Worm (Caenorhabditis elegans) whole organism, mixed stage, embryonic: ENCODE data around the gene Y17G7B.3.

Experiments used
- M03D4.4 ChIP-seq: sonication (generic microtip); optimal IDR thresholded peaks from 2 replicates; lab custom pipeline; 2017; ENCODE audit warnings: mild to moderate bottlenecking, missing genetic modification characterization, missing compliant biosample characterization
- bed-3 ChIP-seq: fragments of 200-800 bp; sonication (Bioruptor generic); optimal IDR thresholded peaks from 3 replicates; lab custom pipeline; 2018; ENCODE audit warnings: mild to moderate bottlenecking, missing genetic modification characterization, moderate library complexity, missing compliant biosample characterization
- blmp-1 ChIP-seq: fragments of 150-350 bp; optimal IDR thresholded peaks from 2 replicates; lab custom pipeline; 2014; ENCODE audit warnings: missing biosample characterization, missing genetic modification characterization
- ceh-39 ChIP-seq: fragments of 150-350 bp; optimal IDR thresholded peaks from 2 replicates; lab custom pipeline; 2014; ENCODE audit warnings: missing biosample characterization, missing genetic modification characterization
- ceh-43 ChIP-seq: fragments of 200-800 bp; sonication (Bioruptor generic); optimal IDR thresholded peaks from 2 replicates; lab custom pipeline; 2018; ENCODE audit warnings: mild to moderate bottlenecking, missing genetic modification characterization, moderate library complexity, missing compliant biosample characterization
- ceh-83 ChIP-seq: fragments of 200-800 bp; sonication (Bioruptor generic); optimal IDR thresholded peaks from 2 replicates; lab custom pipeline; 2018; ENCODE audit warnings: mild to moderate bottlenecking, missing genetic modification characterization, missing compliant biosample characterization
- cnd-1 ChIP-seq: fragments of 200-800 bp; sonication (Bioruptor generic); optimal IDR thresholded peaks from 2 replicates; lab custom pipeline; 2018; ENCODE audit warnings: mild to moderate bottlenecking, missing genetic modification characterization, missing compliant biosample characterization
- drap-1 ChIP-seq: fragments of 200-800 bp; sonication (Bioruptor generic); optimal IDR thresholded peaks from 3 replicates; lab custom pipeline; 2018; ENCODE audit warnings: mild to moderate bottlenecking, missing genetic modification characterization, missing compliant biosample characterization
- elt-1 ChIP-seq: sonication (generic microtip); optimal IDR thresholded peaks from 2 replicates; lab custom pipeline; 2017; ENCODE audit warnings: missing genetic modification characterization, mild to moderate bottlenecking, missing compliant biosample characterization, antibody characterized with exemption, moderate library complexity, borderline replicate concordance; ENCODE audit not compliant: insufficient read depth
- elt-3 ChIP-seq: fragments of 150-350 bp; optimal IDR thresholded peaks from 2 replicates; lab custom pipeline; 2014; ENCODE audit warnings: missing biosample characterization, missing genetic modification characterization
- flh-1 ChIP-seq: fragments of 200-800 bp; sonication (Bioruptor generic); optimal IDR thresholded peaks from 2 replicates; lab custom pipeline; 2018; ENCODE audit warnings: mild to moderate bottlenecking, missing genetic modification characterization, moderate library complexity, missing compliant biosample characterization
- ham-2 ChIP-seq: fragments of 200-800 bp; sonication (Bioruptor generic); optimal IDR thresholded peaks from 2 replicates; lab custom pipeline; 2018; ENCODE audit warnings: mild to moderate bottlenecking, missing genetic modification characterization, missing compliant biosample characterization
- hlh-1 ChIP-seq: fragments of 150-350 bp; optimal IDR thresholded peaks from 2 replicates; lab custom pipeline; 2014; ENCODE audit warnings: missing biosample characterization, missing genetic modification reagents, missing genetic modification characterization
- lin-13 ChIP-seq: fragments of 150-350 bp; optimal IDR thresholded peaks from 2 replicates; lab custom pipeline; 2014; ENCODE audit warnings: missing biosample characterization, missing genetic modification characterization
- lin-32 ChIP-seq: fragments of 200-800 bp; sonication (Bioruptor generic); optimal IDR thresholded peaks from 2 replicates; lab custom pipeline; 2018; ENCODE audit warnings: mild to moderate bottlenecking, missing genetic modification characterization, missing compliant biosample characterization
- lsy-2 ChIP-seq: fragments of 150-350 bp; optimal IDR thresholded peaks from 2 replicates; lab custom pipeline; 2014; ENCODE audit warnings: missing biosample characterization, missing genetic modification characterization
- mab-5 ChIP-seq: fragments of 150-350 bp; optimal IDR thresholded peaks from 2 replicates; lab custom pipeline; 2014; ENCODE audit warnings: missing biosample characterization, missing genetic modification characterization
- mep-1 ChIP-seq: fragments of 150-350 bp; optimal IDR thresholded peaks from 2 replicates; lab custom pipeline; 2017; ENCODE audit warnings: missing biosample characterization, missing genetic modification reagents, missing genetic modification characterization, inconsistent platforms
- mls-2 ChIP-seq: sonication (generic microtip); optimal IDR thresholded peaks from 2 replicates; lab custom pipeline; 2016; ENCODE audit warnings: mild to moderate bottlenecking, missing genetic modification characterization, moderate library complexity, missing compliant biosample characterization
- nhr-12 ChIP-seq: fragments of 150-350 bp; optimal IDR thresholded peaks from 2 replicates; lab custom pipeline; 2014; ENCODE audit warnings: missing biosample characterization, missing genetic modification characterization
- nhr-2 ChIP-seq: fragments of 150-350 bp; optimal IDR thresholded peaks from 2 replicates; lab custom pipeline; 2014; ENCODE audit warnings: missing biosample characterization, missing genetic modification characterization
- nhr-76 ChIP-seq: sonication (generic microtip); optimal IDR thresholded peaks from 2 replicates; lab custom pipeline; 2017; ENCODE audit warnings: missing biosample characterization, missing genetic modification characterization
- sem-2 ChIP-seq: fragments of 200-800 bp; sonication (Bioruptor generic); optimal IDR thresholded peaks from 2 replicates; lab custom pipeline; 2018; ENCODE audit warnings: mild to moderate bottlenecking, missing genetic modification characterization, missing compliant biosample characterization
- snpc-4 ChIP-seq: fragments of 150-350 bp; optimal IDR thresholded peaks from 2 replicates; lab custom pipeline; 2014; ENCODE audit warnings: missing biosample characterization, missing genetic modification characterization
- sptf-1 ChIP-seq: sonication (generic microtip); optimal IDR thresholded peaks from 2 replicates; lab custom pipeline; 2017; ENCODE audit warnings: mild to moderate bottlenecking, missing genetic modification characterization, moderate library complexity, missing compliant biosample characterization
- unc-120 ChIP-seq: sonication (generic microtip); optimal IDR thresholded peaks from 2 replicates; lab custom pipeline; 2017; ENCODE audit warnings: missing genetic modification characterization, missing compliant biosample characterization; ENCODE audit not compliant: poor library complexity, severe bottlenecking
- unc-62 ChIP-seq: fragments of 150-350 bp; optimal IDR thresholded peaks from 2 replicates; lab custom pipeline; 2014; ENCODE audit warnings: missing biosample characterization, missing genetic modification reagents, missing genetic modification characterization
- zip-8 ChIP-seq: fragments of 150-350 bp; optimal IDR thresholded peaks from 2 replicates; lab custom pipeline; 2014; ENCODE audit warnings: missing biosample characterization, missing genetic modification characterization

Gene Y17G7B.3

DNA sequence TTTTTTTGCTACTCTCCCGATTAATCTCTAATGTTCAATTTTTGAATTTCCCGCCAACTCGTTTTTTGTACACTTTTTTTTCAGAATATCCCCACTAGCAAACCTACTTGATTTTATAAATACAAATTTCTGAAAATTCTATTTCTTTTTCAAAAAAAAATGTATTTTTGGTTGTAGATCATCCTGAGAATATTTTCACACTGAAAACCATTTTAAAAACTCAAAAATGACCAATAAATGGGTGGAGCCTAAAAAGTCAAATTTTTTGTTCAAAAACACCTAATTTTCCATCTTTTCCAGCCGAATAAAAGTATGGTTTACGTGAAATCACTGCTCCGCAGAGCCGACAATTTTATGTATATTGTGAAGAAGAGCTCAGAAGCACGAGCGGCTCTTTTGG lies at the start of gene Y17G7B.3:
Y17G7B.3 (plus strand) TSS at position 301 of the 400 bp plus-strand sequence.
- TF ChIP-seq lsy-2 (tag; lab: Kevin White, UChicago) (no peak), ham-2 (GFP tag; lab: Kevin White, UChicago) (no peak), lin-32 (GFP tag; lab: Kevin White, UChicago) (no peak), blmp-1 (tag; lab: Kevin White, UChicago) (no peak), hlh-1 (tag; lab: Kevin White, UChicago) (no peak), ceh-43 (GFP tag; lab: Kevin White, UChicago) (no peak), flh-1 (GFP tag; lab: Kevin White, UChicago) (no peak), sem-2 (GFP tag; lab: Kevin White, UChicago) (no peak), elt-1 (no peak), M03D4.4 (tag; lab: Kevin White, UChicago) (no peak), mab-5 (no peak), ceh-83 (GFP tag; lab: Kevin White, UChicago) (no peak), ceh-39 (no peak), nhr-12 (tag; lab: Kevin White, UChicago) (no peak)

DNA sequence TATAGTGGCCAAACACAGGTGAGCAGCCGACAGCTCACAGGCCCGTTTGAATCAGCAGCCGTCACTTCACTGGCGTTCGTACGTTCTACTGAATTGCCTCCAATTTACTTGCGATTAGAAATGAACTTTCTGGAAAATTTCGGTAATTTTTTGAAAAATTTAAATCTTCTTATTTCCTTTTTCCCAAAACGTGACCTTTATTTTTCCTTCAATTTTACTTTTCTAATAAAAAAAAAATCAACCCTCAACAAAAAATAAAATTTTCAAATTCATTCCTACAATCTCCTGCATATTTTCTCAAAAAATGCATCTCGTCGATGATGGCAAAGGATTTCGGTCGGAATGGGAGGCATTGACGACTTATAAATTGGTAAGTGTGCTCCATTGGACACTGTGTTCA lies 40.4 kb upstream of the Y17G7B.3 start, which contains the start of gene W03C9.8:
W03C9.8 (plus strand) TSS at position 301 of the 400 bp plus-strand sequence.
- TF ChIP-seq flh-1 (GFP tag; lab: Kevin White, UChicago) (no peak), lin-32 (GFP tag; lab: Kevin White, UChicago) (no peak), snpc-4 (tag; lab: Kevin White, UChicago) (no peak), ceh-43 (GFP tag; lab: Kevin White, UChicago) (no peak), sptf-1 (no peak), blmp-1 (tag; lab: Kevin White, UChicago) (no peak), unc-62 (GFP tag; lab: Kevin White, UChicago) (no peak), ceh-83 (GFP tag; lab: Kevin White, UChicago) (no peak), M03D4.4 (tag; lab: Kevin White, UChicago) (no peak), drap-1 (GFP tag; lab: Kevin White, UChicago) (no peak), cnd-1 (tag; lab: Kevin White, UChicago) (no peak), hlh-1 (tag; lab: Kevin White, UChicago) (no peak), lin-13 (tag; lab: Kevin White, UChicago) (no peak), elt-1 (no peak), mls-2 (tag; lab: Kevin White, UChicago) (no peak)

DNA sequence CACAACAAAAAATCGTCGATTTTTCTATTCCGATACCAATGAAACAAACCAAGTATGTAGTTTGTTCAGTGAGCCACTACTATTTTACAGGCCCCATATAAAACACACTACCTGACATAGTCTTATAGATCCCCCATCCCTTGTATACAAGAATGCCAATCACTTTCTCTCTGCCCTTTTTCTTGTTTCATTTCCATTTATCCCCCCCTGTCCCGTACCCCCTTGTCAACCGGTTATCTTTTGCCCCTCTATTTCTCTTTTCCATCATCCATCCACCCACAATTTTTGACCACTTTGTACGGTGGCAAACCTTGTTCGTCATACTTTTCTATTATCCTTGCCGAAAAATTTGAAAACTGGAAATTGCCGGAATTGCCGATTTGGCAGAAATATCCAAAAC lies 35.9 kb upstream of the Y17G7B.3 start:
- TF ChIP-seq ham-2 (GFP tag; lab: Kevin White, UChicago) (no peak), ceh-39 (no peak), lin-13 (tag; lab: Kevin White, UChicago) (no peak), nhr-76 (tag; lab: Kevin White, UChicago) (no peak), mab-5 (no peak), blmp-1 (tag; lab: Kevin White, UChicago) (no peak), M03D4.4 (tag; lab: Kevin White, UChicago) (no peak), elt-1 (no peak), lsy-2 (tag; lab: Kevin White, UChicago) (no peak), ceh-43 (GFP tag; lab: Kevin White, UChicago) (no peak), bed-3 (no peak), hlh-1 (tag; lab: Kevin White, UChicago) (no peak), elt-3 (no peak), unc-120 (tag; lab: Kevin White, UChicago) (no peak), cnd-1 (tag; lab: Kevin White, UChicago) (no peak), sem-2 (GFP tag; lab: Kevin White, UChicago) (no peak), nhr-12 (tag; lab: Kevin White, UChicago) (no peak), mep-1 (tag; lab: Kevin White, UChicago) (no peak), nhr-2 (no peak)

DNA sequence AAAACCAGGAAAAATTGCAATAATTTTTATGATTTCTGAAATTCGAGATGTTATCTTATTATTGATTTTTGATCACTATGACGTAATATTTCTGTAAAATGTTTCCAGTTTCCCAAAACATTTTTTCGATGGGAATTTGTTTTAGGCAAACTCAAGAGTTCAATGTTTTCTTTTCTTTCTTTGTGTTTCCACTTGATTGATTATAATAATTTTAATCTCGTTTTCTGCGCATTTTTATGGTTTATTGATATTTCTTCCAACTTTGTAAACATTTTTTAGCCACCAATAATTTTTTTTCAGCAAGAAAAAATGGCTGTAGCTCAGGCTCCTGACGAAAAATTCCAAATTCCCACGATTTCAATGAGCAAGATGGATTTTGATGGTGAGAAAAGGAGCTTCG lies 34.6 kb upstream of the Y17G7B.3 start, which contains the start of gene W03C9.6:
W03C9.6 (plus strand) TSS at position 301 of the 400 bp plus-strand sequence.
- TF ChIP-seq bed-3 (no peak), zip-8 (tag; lab: Kevin White, UChicago) (peak; percentile 80)

DNA sequence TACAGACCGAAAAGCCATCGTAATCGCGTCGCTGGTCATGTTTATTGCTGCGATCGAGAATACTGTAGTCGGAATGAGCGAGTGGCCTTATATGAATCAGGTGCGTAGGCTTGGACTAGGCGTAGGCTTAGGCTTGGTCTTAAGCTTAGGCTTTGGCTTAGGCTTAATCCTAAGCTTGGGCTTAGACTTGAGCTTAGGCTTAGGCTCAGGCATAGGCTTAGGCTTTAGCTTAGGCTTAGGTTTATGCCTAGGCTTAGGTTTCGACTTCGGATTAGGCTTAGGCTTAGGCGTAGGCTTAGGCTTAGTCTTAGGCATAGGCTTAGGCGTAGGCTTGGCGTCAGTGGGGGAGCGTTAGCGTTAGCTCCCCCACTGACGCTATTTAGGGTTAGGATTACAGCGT lies 34.0 kb upstream of the Y17G7B.3 start:
- TF ChIP-seq drap-1 (GFP tag; lab: Kevin White, UChicago) (no peak), elt-3 (no peak), nhr-2 (no peak)
